Worm (Caenorhabditis elegans): ENCODE measurements around the gene F32D8.8.

The F32D8.8 gene

ce11 chrV:10931189-10931588, 28.6 kb upstream of the F32D8.8 start, which contains the start of gene scvp-1:
Gene scvp-1, minus strand, starts transcription at chrV:10931289.
- TF ChIP-seq dao-5 (tag; optimal IDR thresholded peaks at IDR 0.05) (no peak), him-1 (tag; optimal IDR thresholded peaks at IDR 0.05) (no peak), W03F9.2 (tag; optimal IDR thresholded peaks at IDR 0.05) (no peak)

ce11 chrV:10929511-10929910, 26.9 kb upstream of the F32D8.8 start, which contains the start of gene F58B4.3:
Gene F58B4.3, plus strand, starts transcription at chrV:10929811.
- TF ChIP-seq W03F9.2 (tag; optimal IDR thresholded peaks at IDR 0.05): no peak
- TF ChIP-seq him-1 (tag; optimal IDR thresholded peaks at IDR 0.05): no peak
- TF ChIP-seq dao-5 (tag; optimal IDR thresholded peaks at IDR 0.05): no peak

ce11 chrV:10925658-10926057, 23.1 kb upstream of the F32D8.8 start:
- TF ChIP-seq W03F9.2 (tag; optimal IDR thresholded peaks at IDR 0.05) (no peak), dao-5 (tag; optimal IDR thresholded peaks at IDR 0.05) (no peak), him-1 (tag; optimal IDR thresholded peaks at IDR 0.05) (no peak)

- TF ChIP-seq dao-5 (tag; optimal IDR thresholded peaks at IDR 0.05) (no peak), him-1 (tag; optimal IDR thresholded peaks at IDR 0.05) (no peak), W03F9.2 (tag; optimal IDR thresholded peaks at IDR 0.05) (no peak)
Observed at ce11 chrV:10924731-10925130, 22.1 kb upstream of the F32D8.8 start, which contains the start of gene F58B4.6. Gene F58B4.6, plus strand, starts transcription at chrV:10925031.

- TF ChIP-seq him-1 (tag; optimal IDR thresholded peaks at IDR 0.05): no peak
- TF ChIP-seq dao-5 (tag; optimal IDR thresholded peaks at IDR 0.05): no peak
- no peak for TF ChIP-seq W03F9.2 (tag; optimal IDR thresholded peaks at IDR 0.05)
Observed at ce11 chrV:10923229-10923628, 20.6 kb upstream of the F32D8.8 start, which contains the start of gene F58B4.7. Gene F58B4.7, minus strand, starts transcription at chrV:10923329.

- TF ChIP-seq W03F9.2 (tag; optimal IDR thresholded peaks at IDR 0.05): no peak
- no peak for TF ChIP-seq dao-5 (tag; optimal IDR thresholded peaks at IDR 0.05)
- TF ChIP-seq him-1 (tag; optimal IDR thresholded peaks at IDR 0.05): no peak
Observed at ce11 chrV:10921747-10922146, 19.2 kb upstream of the F32D8.8 start, which contains the start of gene nas-31. Gene nas-31, minus strand, starts transcription at chrV:10921847.

ce11 chrV:10918373-10918772, 15.8 kb upstream of the F32D8.8 start, which contains the start of gene F58B4.2:
Gene F58B4.2, minus strand, starts transcription at chrV:10918473.
- TF ChIP-seq dao-5 (tag; optimal IDR thresholded peaks at IDR 0.05) (no peak), W03F9.2 (tag; optimal IDR thresholded peaks at IDR 0.05) (no peak), him-1 (tag; optimal IDR thresholded peaks at IDR 0.05) (no peak)

ce11 chrV:10915922-10916321, 13.3 kb upstream of the F32D8.8 start:
- TF ChIP-seq W03F9.2 (tag; optimal IDR thresholded peaks at IDR 0.05): no peak
- TF ChIP-seq him-1 (tag; optimal IDR thresholded peaks at IDR 0.05): no peak
- no peak for TF ChIP-seq dao-5 (tag; optimal IDR thresholded peaks at IDR 0.05)

- TF ChIP-seq W03F9.2 (tag; optimal IDR thresholded peaks at IDR 0.05): no peak
- TF ChIP-seq dao-5 (tag; optimal IDR thresholded peaks at IDR 0.05): no peak
- TF ChIP-seq him-1 (tag; optimal IDR thresholded peaks at IDR 0.05): no peak
Observed at ce11 chrV:10909959-10910358, 7.4 kb upstream of the F32D8.8 start.

ce11 chrV:10909071-10909470, 6.5 kb upstream of the F32D8.8 start, which contains the start of gene zzz-1:
Gene zzz-1, minus strand, starts transcription at chrV:10909171.
- TF ChIP-seq dao-5 (tag; optimal IDR thresholded peaks at IDR 0.05): no peak
- TF ChIP-seq W03F9.2 (tag; optimal IDR thresholded peaks at IDR 0.05): no peak
- no peak for TF ChIP-seq him-1 (tag; optimal IDR thresholded peaks at IDR 0.05)

ce11 chrV:10904795-10905194, 2.2 kb upstream of the F32D8.8 start:
- TF ChIP-seq him-1 (tag; optimal IDR thresholded peaks at IDR 0.05) (no peak), dao-5 (tag; optimal IDR thresholded peaks at IDR 0.05) (no peak)

ce11 chrV:10903748-10904147, 1.2 kb upstream of the F32D8.8 start, which contains the start of gene F32D8.15:
Gene F32D8.15, plus strand, starts transcription at chrV:10904048.
- no peak for TF ChIP-seq him-1 (tag; optimal IDR thresholded peaks at IDR 0.05)
- TF ChIP-seq W03F9.2 (tag; optimal IDR thresholded peaks at IDR 0.05): no peak
- no peak for TF ChIP-seq dao-5 (tag; optimal IDR thresholded peaks at IDR 0.05)

- TF ChIP-seq dao-5 (tag; optimal IDR thresholded peaks at IDR 0.05) (no peak), W03F9.2 (tag; optimal IDR thresholded peaks at IDR 0.05) (no peak), him-1 (tag; optimal IDR thresholded peaks at IDR 0.05) (no peak)
Observed at ce11 chrV:10901125-10901524, 1.5 kb downstream of the F32D8.8 start, which contains the start of gene spp-16. Gene spp-16, minus strand, starts transcription at chrV:10901303.

- TF ChIP-seq W03F9.2 (tag; optimal IDR thresholded peaks at IDR 0.05) (no peak), him-1 (tag; optimal IDR thresholded peaks at IDR 0.05) (no peak), dao-5 (tag; optimal IDR thresholded peaks at IDR 0.05) (no peak)
Observed at ce11 chrV:10898629-10899028, 4.0 kb downstream of the F32D8.8 start.

ce11 chrV:10898107-10898506, 4.5 kb downstream of the F32D8.8 start, which contains the start of gene F32D8.7:
Gene F32D8.7, plus strand, starts transcription at chrV:10898435.
- TF ChIP-seq dao-5 (tag; optimal IDR thresholded peaks at IDR 0.05) (no peak), him-1 (tag; optimal IDR thresholded peaks at IDR 0.05) (no peak), W03F9.2 (tag; optimal IDR thresholded peaks at IDR 0.05) (no peak)

Data from whole organism, L4/young adult.